Worm (Caenorhabditis elegans) whole organism, L4 larva: ENCODE results near the gene spch-1.

Experiments used
- F26F4.8 ChIP-seq: fragments of 200-800 bp; sonication (Bioruptor generic); conservative IDR thresholded peaks from 2 replicates; pipeline ENCODE4 v1.3.6; 2022; ENCODE audit warnings: missing genetic modification characterization, missing compliant biosample characterization
- F37D6.2 ChIP-seq: sonication (generic microtip); optimal IDR thresholded peaks from 2 replicates; lab custom pipeline; 2016; ENCODE audit warnings: mild to moderate bottlenecking, missing genetic modification characterization, missing compliant biosample characterization
- F44E2.7 ChIP-seq: fragments of 200-800 bp; sonication (Bioruptor generic); IDR thresholded peaks from 2 replicates; pipeline ENCODE4 v2.1.2; 2022; ENCODE audit warnings: missing genetic modification characterization, missing compliant biosample characterization
- F49E8.2 ChIP-seq: sonication (generic microtip); optimal IDR thresholded peaks from 2 replicates; lab custom pipeline; 2016; ENCODE audit warnings: missing compliant biosample characterization, mild to moderate bottlenecking, missing genetic modification characterization, borderline replicate concordance
- Y48G9A.11 ChIP-seq: fragments of 200-800 bp; sonication (Bioruptor generic); IDR thresholded peaks from 2 replicates; pipeline ENCODE4 v1.3.6; 2022; ENCODE audit warnings: missing genetic modification reagents, missing genetic modification characterization, missing compliant biosample characterization
- Y5F2A.4 ChIP-seq: fragments of 200-800 bp; sonication (Bioruptor generic); optimal IDR thresholded peaks from 2 replicates; lab custom pipeline; 2018; ENCODE audit warnings: mild to moderate bottlenecking, missing genetic modification characterization, missing compliant biosample characterization
- Y75B8A.6 ChIP-seq: fragments of 200-800 bp; sonication (Bioruptor generic); IDR thresholded peaks from 2 replicates; pipeline ENCODE4 v1.3.6; 2022; ENCODE audit warnings: missing genetic modification reagents, missing genetic modification characterization, missing compliant biosample characterization
- ama-1 ChIP-seq: fragments of 150-350 bp; optimal IDR thresholded peaks from 2 replicates; lab custom pipeline; 2014; ENCODE audit warnings: inconsistent platforms, mixed read lengths
- ceh-32 ChIP-seq: sonication (generic microtip); optimal IDR thresholded peaks from 2 replicates; lab custom pipeline; 2016; ENCODE audit warnings: mild to moderate bottlenecking, missing genetic modification characterization, missing compliant biosample characterization; ENCODE audit not compliant: poor library complexity
- ceh-44 ChIP-seq: fragments of 200-800 bp; sonication (Bioruptor generic); IDR thresholded peaks from 2 replicates; pipeline ENCODE4 v1.3.6; 2022; ENCODE audit warnings: missing genetic modification reagents, missing genetic modification characterization, missing compliant biosample characterization
- ceh-82 ChIP-seq: sonication (generic microtip); optimal IDR thresholded peaks from 2 replicates; lab custom pipeline; 2017; ENCODE audit warnings: missing biosample characterization, missing genetic modification characterization
- ces-1 ChIP-seq: fragments of 150-350 bp; sonication (generic microtip); optimal IDR thresholded peaks from 4 replicates; lab custom pipeline; 2014; ENCODE audit warnings: missing biosample characterization, missing genetic modification reagents, missing genetic modification characterization
- ctbp-1 ChIP-seq: fragments of 200-800 bp; sonication (Bioruptor generic); IDR thresholded peaks from 2 replicates; pipeline ENCODE4 v1.3.6; 2022; ENCODE audit warnings: missing genetic modification reagents, missing genetic modification characterization, missing compliant biosample characterization
- daf-16 ChIP-seq, 3 experiments: sonication (generic microtip); optimal IDR thresholded peaks; 2 replicates each; lab custom pipeline; 2016 to 2017; ENCODE audit warnings: missing genetic modification characterization in 3 of 3, missing genetic modification reagents in 3 of 3, mild to moderate bottlenecking in 2 of 3, missing compliant biosample characterization in 2 of 3, missing biosample characterization in 1 of 3, moderate library complexity in 1 of 3
- daf-8 ChIP-seq: fragments of 200-800 bp; sonication (Bioruptor generic); IDR thresholded peaks from 2 replicates; pipeline ENCODE4 v1.3.6; 2022; ENCODE audit warnings: missing genetic modification characterization, missing compliant biosample characterization
- dmd-6 ChIP-seq: fragments of 200-800 bp; sonication (Bioruptor generic); IDR thresholded peaks from 2 replicates; pipeline ENCODE4 v1.3.6; 2022; ENCODE audit warnings: missing genetic modification reagents, missing genetic modification characterization, missing compliant biosample characterization
- dmd-9 ChIP-seq: fragments of 200-800 bp; sonication (Bioruptor generic); IDR thresholded peaks from 2 replicates; pipeline ENCODE4 v1.3.6; 2022; ENCODE audit warnings: missing genetic modification reagents, missing genetic modification characterization, missing compliant biosample characterization
- dve-1 ChIP-seq: sonication (generic microtip); optimal IDR thresholded peaks from 2 replicates; lab custom pipeline; 2017; ENCODE audit warnings: antibody characterized with exemption, mild to moderate bottlenecking, missing genetic modification characterization, missing compliant biosample characterization; ENCODE audit not compliant: insufficient read depth
- egl-43 ChIP-seq: fragments of 200-800 bp; sonication (Bioruptor generic); IDR thresholded peaks from 2 replicates; pipeline ENCODE4 v1.3.6; 2022; ENCODE audit warnings: missing genetic modification reagents, missing genetic modification characterization, missing compliant biosample characterization
- fkh-10 ChIP-seq: fragments of 150-350 bp; optimal IDR thresholded peaks from 2 replicates; lab custom pipeline; 2014; ENCODE audit warnings: missing biosample characterization, missing genetic modification reagents, missing genetic modification characterization
- hif-1 ChIP-seq, 2 experiments: sonication (generic microtip); optimal IDR thresholded peaks; 2 replicates each; lab custom pipeline; 2016 to 2017; ENCODE audit warnings: missing compliant biosample characterization in 2 of 2, missing genetic modification characterization in 2 of 2, missing genetic modification reagents in 2 of 2, missing genotype in 2 of 2, mild to moderate bottlenecking in 1 of 2
- hlh-11 ChIP-seq: fragments of 200-800 bp; sonication (Bioruptor generic); optimal IDR thresholded peaks from 2 replicates; lab custom pipeline; 2018; ENCODE audit warnings: mild to moderate bottlenecking, missing genetic modification characterization, missing compliant biosample characterization
- hlh-30 ChIP-seq: sonication (generic microtip); optimal IDR thresholded peaks from 2 replicates; lab custom pipeline; 2017; ENCODE audit warnings: antibody characterized with exemption, mild to moderate bottlenecking, missing genetic modification characterization, missing compliant biosample characterization; ENCODE audit not compliant: insufficient read depth
- jun-1 ChIP-seq: fragments of 150-350 bp; optimal IDR thresholded peaks from 2 replicates; lab custom pipeline; 2014; ENCODE audit warnings: missing biosample characterization, missing genetic modification reagents, missing genetic modification characterization
- lim-7 ChIP-seq: fragments of 200-800 bp; sonication (Bioruptor generic); IDR thresholded peaks from 2 replicates; pipeline ENCODE4 v1.3.6; 2022; ENCODE audit warnings: missing genetic modification characterization, missing compliant biosample characterization
- lin-15B ChIP-seq: fragments of 150-350 bp; sonication (generic microtip); optimal IDR thresholded peaks from 3 replicates; lab custom pipeline; 2014; ENCODE audit warnings: missing biosample characterization, missing genetic modification characterization
- mep-1 ChIP-seq: fragments of 150-350 bp; sonication (generic microtip); optimal IDR thresholded peaks from 3 replicates; lab custom pipeline; 2014; ENCODE audit warnings: missing biosample characterization, missing genetic modification characterization
- mes-2 ChIP-seq: sonication (generic microtip); optimal IDR thresholded peaks from 2 replicates; lab custom pipeline; 2016; ENCODE audit warnings: missing genotype, mild to moderate bottlenecking, missing genetic modification characterization, missing compliant biosample characterization; ENCODE audit not compliant: poor library complexity, severe bottlenecking
- mxl-2 ChIP-seq: fragments of 200-800 bp; sonication (Bioruptor generic); conservative IDR thresholded peaks from 2 replicates; pipeline ENCODE4 v1.3.6; 2022; ENCODE audit warnings: missing genetic modification reagents, missing genetic modification characterization, missing compliant biosample characterization
- mxl-3 ChIP-seq: fragments of 200-800 bp; sonication (Bioruptor generic); optimal IDR thresholded peaks from 2 replicates; lab custom pipeline; 2018; ENCODE audit warnings: mild to moderate bottlenecking, missing genetic modification characterization, missing compliant biosample characterization
- nhr-102 ChIP-seq: sonication (generic microtip); optimal IDR thresholded peaks from 2 replicates; lab custom pipeline; 2016; ENCODE audit warnings: mild to moderate bottlenecking, missing genetic modification characterization, moderate library complexity, missing compliant biosample characterization
- nhr-11 ChIP-seq: fragments of 150-350 bp; optimal IDR thresholded peaks from 2 replicates; lab custom pipeline; 2014; ENCODE audit warnings: missing biosample characterization, missing genetic modification characterization
- nhr-237 ChIP-seq: sonication (generic microtip); optimal IDR thresholded peaks from 2 replicates; lab custom pipeline; 2017; ENCODE audit warnings: missing biosample characterization, missing genetic modification characterization
- nhr-28 ChIP-seq: fragments of 150-350 bp; optimal IDR thresholded peaks from 2 replicates; lab custom pipeline; 2014; ENCODE audit warnings: missing biosample characterization, missing genetic modification characterization
- nhr-41 ChIP-seq: fragments of 200-800 bp; sonication (Bioruptor generic); IDR thresholded peaks from 2 replicates; pipeline ENCODE4 v1.3.6; 2022; ENCODE audit warnings: missing genetic modification reagents, missing genetic modification characterization, missing compliant biosample characterization
- nhr-76 ChIP-seq: fragments of 150-350 bp; optimal IDR thresholded peaks from 2 replicates; lab custom pipeline; 2014; ENCODE audit warnings: missing biosample characterization, missing genetic modification characterization
- pha-4 ChIP-seq, 2 experiments: fragments of 150-350 bp in 1 of 2; fragments of 200-800 bp in 1 of 2; sonication (Bioruptor generic) in 1 of 2; IDR thresholded peaks in 1 of 2; optimal IDR thresholded peaks in 1 of 2; 2 replicates each; pipeline versions ENCODE4 v1.3.6 to Lab custom; 2014 to 2022; ENCODE audit warnings: missing genetic modification characterization in 2 of 2, missing genetic modification reagents in 2 of 2, missing biosample characterization in 1 of 2, missing compliant biosample characterization in 1 of 2
- php-3 ChIP-seq: fragments of 200-800 bp; sonication (Bioruptor generic); IDR thresholded peaks from 2 replicates; pipeline ENCODE4 v1.3.6; 2022; ENCODE audit warnings: missing genetic modification reagents, missing genetic modification characterization, missing compliant biosample characterization
- rbr-2 ChIP-seq: sonication (generic microtip); optimal IDR thresholded peaks from 2 replicates; lab custom pipeline; 2016; ENCODE audit warnings: missing genotype, missing genetic modification characterization, missing compliant biosample characterization
- set-16 ChIP-seq: fragments of 200-800 bp; sonication (Bioruptor generic); IDR thresholded peaks from 2 replicates; pipeline ENCODE4 v1.3.6; 2022; ENCODE audit warnings: missing genetic modification reagents, missing genetic modification characterization, missing compliant biosample characterization
- skn-1 ChIP-seq: fragments of 150-350 bp; optimal IDR thresholded peaks from 2 replicates; lab custom pipeline; 2014; ENCODE audit warnings: missing biosample characterization, missing genetic modification characterization
- snpc-1.2 ChIP-seq: fragments of 200-800 bp; sonication (Bioruptor generic); IDR thresholded peaks from 2 replicates; pipeline ENCODE4 v1.3.6; 2022; ENCODE audit warnings: missing genetic modification reagents, missing genetic modification characterization, missing compliant biosample characterization
- spr-3 ChIP-seq: fragments of 200-800 bp; sonication (Bioruptor generic); optimal IDR thresholded peaks from 2 replicates; lab custom pipeline; 2018; ENCODE audit warnings: mild to moderate bottlenecking, missing genetic modification characterization, missing compliant biosample characterization
- tra-1 ChIP-seq: fragments of 200-800 bp; sonication (Bioruptor generic); IDR thresholded peaks from 2 replicates; pipeline ENCODE4 v1.3.6; 2022; ENCODE audit warnings: missing genetic modification reagents, missing genetic modification characterization, missing compliant biosample characterization
- unc-130 ChIP-seq: sonication (generic microtip); optimal IDR thresholded peaks from 2 replicates; lab custom pipeline; 2016; ENCODE audit warnings: missing genetic modification reagents, missing genetic modification characterization, missing compliant biosample characterization
- unc-39 ChIP-seq: sonication (generic microtip); optimal IDR thresholded peaks from 2 replicates; lab custom pipeline; 2017; ENCODE audit warnings: missing biosample characterization, missing genetic modification characterization
- unc-62 ChIP-seq, 3 experiments: fragments of 150-350 bp in 1 of 3; sonication (generic microtip); optimal IDR thresholded peaks in 2 of 3; peaks in 1 of 3; 1 replicate in 1 of 3; 2 replicates in 2 of 3; lab custom pipeline; 2014 to 2017; ENCODE audit warnings: missing biosample characterization in 3 of 3, missing genetic modification characterization in 3 of 3, missing genetic modification reagents in 3 of 3, missing genotype in 1 of 3
- zip-11 ChIP-seq: fragments of 200-800 bp; sonication (Bioruptor generic); IDR thresholded peaks from 2 replicates; pipeline ENCODE4 v1.3.6; 2022; ENCODE audit warnings: missing genetic modification characterization, missing compliant biosample characterization
- zip-2 ChIP-seq: fragments of 150-350 bp; optimal IDR thresholded peaks from 2 replicates; lab custom pipeline; 2014; ENCODE audit warnings: missing biosample characterization, missing genetic modification characterization
- ztf-11 ChIP-seq: fragments of 150-350 bp; optimal IDR thresholded peaks from 2 replicates; lab custom pipeline; 2014; ENCODE audit warnings: missing biosample characterization, missing genetic modification characterization

Gene spch-1

ce11 chrIV:10128906-10129386 lies 17.6 kb upstream of the spch-1 start, which contains the start of the genes gtbp-1 and K08F4.3 (continued):
- TF ChIP-seq ces-1 (no peak), lim-7 (no peak), nhr-102 (tag; lab: Kevin White, UChicago) (no peak), Y75B8A.6 (GFP tag; lab: Robert Waterston, UW) (no peak), ctbp-1 (GFP tag; lab: Robert Waterston, UW) (no peak), egl-43 (GFP tag; lab: Robert Waterston, UW) (no peak), hlh-30 (no peak), rbr-2 (peak; percentile 57), zip-11 (GFP tag; lab: Robert Waterston, UW) (no peak), ztf-11 (no peak), php-3 (GFP tag; lab: Robert Waterston, UW) (no peak), F44E2.7 (no peak), daf-8 (GFP tag; lab: Robert Waterston, UW) (no peak), F37D6.2 (tag; lab: Kevin White, UChicago) (no peak), nhr-11 (peak; percentile 60), set-16 (GFP tag; lab: Robert Waterston, UW) (no peak), snpc-1.2 (GFP tag; lab: Robert Waterston, UW) (no peak), mes-2 (no peak), nhr-237 (no peak), dmd-9 (no peak), dve-1 (tag; lab: Kevin White, UChicago) (no peak), lin-15B (no peak), tra-1 (GFP tag; lab: Robert Waterston, UW) (no peak), F49E8.2 (no peak), spr-3 (GFP tag; lab: Kevin White, UChicago) (no peak), zip-2 (no peak), unc-62 (GFP tag; optimal IDR thresholded peaks at IDR 0.05 in 1 of 2; lab: Kevin White, UChicago) (no peak), unc-62 (tag; optimal IDR thresholded peaks at IDR 0.05; lab: Kevin White, UChicago) (no peak), unc-39 (tag; lab: Kevin White, UChicago) (no peak), nhr-41 (GFP tag; lab: Robert Waterston, UW) (no peak), jun-1 (tag; lab: Kevin White, UChicago) (no peak), ama-1 (peak; percentile 16), ceh-82 (tag; lab: Kevin White, UChicago) (no peak), Y48G9A.11 (no peak), mep-1 (no peak), nhr-28 (tag; lab: Kevin White, UChicago) (no peak), mxl-3 (GFP tag; lab: Kevin White, UChicago) (peak; percentile 13), hlh-11 (tag; lab: Kevin White, UChicago) (no peak), mxl-2 (GFP tag; lab: Robert Waterston, UW) (no peak), nhr-76 (no peak), unc-130 (GFP tag; lab: Kevin White, UChicago) (peak; percentile 32), ceh-32 (tag; lab: Kevin White, UChicago) (no peak), skn-1 (no peak), daf-16 (GFP tag; optimal IDR thresholded peaks at IDR 0.05; lab: Kevin White, UChicago) (no peak), daf-16 (tag; optimal IDR thresholded peaks at IDR 0.05; lab: Kevin White, UChicago) (no peak), F26F4.8 (GFP tag; lab: Robert Waterston, UW) (no peak), Y5F2A.4 (GFP tag; lab: Kevin White, UChicago) (no peak), pha-4 (GFP tag; IDR thresholded peaks at IDR 0.05; lab: Robert Waterston, UW) (no peak), pha-4 (tag; optimal IDR thresholded peaks at IDR 0.05; lab: Kevin White, UChicago) (peak; percentile 59), dmd-6 (GFP tag; lab: Robert Waterston, UW) (no peak), fkh-10 (GFP tag; lab: Kevin White, UChicago) (no peak), hif-1 (tag; optimal IDR thresholded peaks at IDR 0.05; lab: Kevin White, UChicago) (no peak), ceh-44 (GFP tag; lab: Robert Waterston, UW) (no peak)
